Worm (Caenorhabditis elegans) whole organism, young adult: ENCODE measurements around the gene bus-18.

Experiments used
- F52B5.7 ChIP-seq: sonication (generic microtip); optimal IDR thresholded peaks from 2 replicates; lab custom pipeline; 2016; ENCODE audit warnings: mild to moderate bottlenecking, missing genetic modification characterization, missing compliant biosample characterization
- F57A8.1 ChIP-seq: fragments of 200-800 bp; sonication (Bioruptor generic); optimal IDR thresholded peaks from 2 replicates; lab custom pipeline; 2018; ENCODE audit warnings: mild to moderate bottlenecking, missing genetic modification characterization, moderate library complexity, missing compliant biosample characterization
- ceh-79 ChIP-seq: sonication (generic microtip); optimal IDR thresholded peaks from 2 replicates; lab custom pipeline; 2017; ENCODE audit warnings: mild to moderate bottlenecking, missing genetic modification characterization, missing compliant biosample characterization
- him-1 ChIP-seq: sonication (generic microtip); optimal IDR thresholded peaks from 2 replicates; lab custom pipeline; 2016; ENCODE audit warnings: missing genotype, missing genetic modification reagents, missing genetic modification characterization, missing compliant biosample characterization
- lsy-27 ChIP-seq: sonication (generic microtip); optimal IDR thresholded peaks from 2 replicates; lab custom pipeline; 2017; ENCODE audit warnings: missing genetic modification characterization, mild to moderate bottlenecking, missing compliant biosample characterization, antibody characterized with exemption, missing genotype, borderline replicate concordance; ENCODE audit not compliant: insufficient read depth
- snpc-1.1 ChIP-seq: sonication (generic microtip); optimal IDR thresholded peaks from 2 replicates; lab custom pipeline; 2017; ENCODE audit warnings: missing genetic modification characterization, mild to moderate bottlenecking, missing compliant biosample characterization, antibody characterized with exemption, moderate library complexity, missing genotype, missing genetic modification reagents; ENCODE audit not compliant: insufficient read depth

DNA sequence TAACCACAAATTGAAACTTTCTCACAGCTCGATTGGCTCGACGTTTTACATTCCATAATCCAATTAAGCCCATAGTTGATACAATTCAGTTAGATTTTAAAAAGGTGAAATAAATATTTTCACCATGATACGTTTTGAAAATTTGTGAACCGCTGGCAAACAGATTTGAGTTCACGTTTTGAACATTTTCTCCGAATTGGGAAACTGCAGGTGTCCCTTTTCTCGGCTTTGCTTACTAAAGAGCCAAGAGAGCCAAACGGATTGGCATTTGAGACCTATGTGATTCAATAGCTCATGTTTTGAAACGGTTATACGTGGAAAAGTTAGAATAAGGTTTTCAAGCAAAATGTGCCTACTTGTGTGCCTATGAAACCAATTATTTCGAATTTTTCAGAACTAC, 36.6 kb upstream of the bus-18 start, which contains the start of gene spe-42:
- TF ChIP-seq snpc-1.1 (tag; lab: Kevin White, UChicago) = no peak
- TF ChIP-seq ceh-79 (tag; lab: Kevin White, UChicago) = no peak
- no peak for TF ChIP-seq lsy-27
- TF ChIP-seq F57A8.1 = no peak
- TF ChIP-seq F52B5.7 = no peak
- TF ChIP-seq him-1 = no peak
